Fruit fly (Drosophila melanogaster): Measurements from ENCODE around the gene CG17746.
A peak's percentile ranks its signal among the peaks of the same experiment; 100 is the strongest.

The CG17746 gene

DNA sequence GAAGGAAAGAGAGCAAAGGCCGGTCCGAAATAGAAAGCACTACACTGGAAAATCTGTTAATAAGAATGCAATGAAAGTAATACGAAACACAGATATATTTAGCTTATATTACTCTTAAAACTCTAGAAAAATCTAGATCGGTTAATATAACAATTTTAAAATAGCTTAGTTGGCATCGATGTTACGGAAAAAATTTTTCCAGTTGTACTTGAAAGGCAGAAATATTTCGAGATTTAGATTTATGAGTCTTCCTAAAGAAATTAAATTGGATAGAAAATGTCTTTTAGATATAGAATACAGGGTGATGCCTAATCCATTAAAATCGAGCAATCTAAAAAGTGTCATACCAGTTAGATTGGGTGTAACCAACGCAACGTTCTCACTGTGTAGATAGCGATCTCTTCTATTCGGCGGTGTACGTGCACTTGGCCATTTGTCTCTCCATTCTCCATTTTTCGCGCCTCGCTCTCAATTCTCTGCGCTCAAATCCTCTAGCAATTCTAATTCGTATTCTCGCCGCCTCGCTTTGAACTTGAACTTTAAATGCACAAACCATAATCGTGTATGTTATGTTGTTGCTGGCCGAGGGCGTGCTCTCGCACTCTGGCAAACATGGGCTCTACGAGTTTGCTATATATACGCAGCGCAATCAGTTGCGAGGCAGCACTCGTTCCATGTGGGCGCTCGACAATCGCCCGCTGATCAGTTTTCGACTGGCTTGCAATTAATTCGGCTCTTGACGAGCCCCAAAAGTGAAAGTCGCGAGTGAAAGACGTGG, 10.8 kb upstream of the CG17746 start (continued):
- peak; percentile 29; the same call in 1 of the 2 replicates for TF ChIP-seq CG10321 (GFP tag; IDR thresholded peaks at IDR 0.05)
- peak; percentile 91 for TF ChIP-seq slou (GFP tag; optimal IDR thresholded peaks at IDR 0.05)
- TF ChIP-seq Dip3 (GFP tag; optimal IDR thresholded peaks at IDR 0.05) = peak; percentile 95
- TF ChIP-seq bab2 (GFP tag; optimal IDR thresholded peaks at IDR 0.05) = peak; percentile 93
- TF ChIP-seq H2.0 (GFP tag; IDR thresholded peaks at IDR 0.05) = peak; percentile 79
- peak; percentile 87 for TF ChIP-seq CG17186 (GFP tag; optimal IDR thresholded peaks at IDR 0.05)
- peak; percentile 93 for TF ChIP-seq nau (GFP tag; optimal IDR thresholded peaks at IDR 0.05)
- peak; percentile 98 for TF ChIP-seq CG18262 (tag; optimal IDR thresholded peaks at IDR 0.05)
- TF ChIP-seq HLH4C (GFP tag; IDR thresholded peaks at IDR 0.05; ENCODE audit: partially characterized antibody) = no peak
- peak; percentile 92 for TF ChIP-seq NC2β (GFP tag; optimal IDR thresholded peaks at IDR 0.05)
- peak; percentile 94 for TF ChIP-seq CG8089 (GFP tag; optimal IDR thresholded peaks at IDR 0.05)
- no peak for TF ChIP-seq nom (GFP tag; optimal IDR thresholded peaks at IDR 0.05)
- TF ChIP-seq Hmx (GFP tag; optimal IDR thresholded peaks at IDR 0.05) = peak; percentile 95
- peak; percentile 87 for TF ChIP-seq trh (GFP tag; optimal IDR thresholded peaks at IDR 0.05)
- no peak for TF ChIP-seq z (GFP tag; IDR thresholded peaks at IDR 0.05)
- TF ChIP-seq CG8478 (optimal IDR thresholded peaks at IDR 0.05) = no peak
- peak; percentile 64; the same call in 2 of the 3 replicates for TF ChIP-seq CG3726 (GFP tag; IDR thresholded peaks at IDR 0.05)
- peak; percentile 87 for TF ChIP-seq CG6254 (GFP tag; optimal IDR thresholded peaks at IDR 0.05)
- TF ChIP-seq grau (tag; optimal IDR thresholded peaks at IDR 0.05) = peak; percentile 96
- TF ChIP-seq CG3407 (GFP tag; optimal IDR thresholded peaks at IDR 0.05) = peak; percentile 88
- TF ChIP-seq pho (GFP tag; optimal IDR thresholded peaks at IDR 0.05) = peak; percentile 96
- peak; percentile 94 for TF ChIP-seq PHDP (tag; optimal IDR thresholded peaks at IDR 0.05)
- peak in 1 of 3 experiments; percentile 97 for TF ChIP-seq lola (GFP tag; optimal IDR thresholded peaks at IDR 0.05)
- peak; percentile 98 for TF ChIP-seq CG2120 (GFP tag; optimal IDR thresholded peaks at IDR 0.05)
- no peak; the same call in none of the 2 replicates for TF ChIP-seq rib (GFP tag; IDR thresholded peaks at IDR 0.05)
- no peak for TF ChIP-seq abd-A (tag; optimal IDR thresholded peaks at IDR 0.05)
- peak; percentile 88 for TF ChIP-seq croc (GFP tag; conservative IDR thresholded peaks at IDR 0.05)
- no peak for TF ChIP-seq Dip2 (GFP tag; IDR thresholded peaks at IDR 0.05)
- peak; percentile 86 for TF ChIP-seq btn (GFP tag; optimal IDR thresholded peaks at IDR 0.05)
- TF ChIP-seq CG15514 (GFP tag; optimal IDR thresholded peaks at IDR 0.05) = peak; percentile 73
- TF ChIP-seq jigr1 (GFP tag; IDR thresholded peaks at IDR 0.05) = peak; percentile 87
- TF ChIP-seq CG32767 (GFP tag; IDR thresholded peaks at IDR 0.05) = peak; percentile 76; the same call in 1 of the 2 replicates
- peak; percentile 97 for TF ChIP-seq CG4424 (GFP tag; optimal IDR thresholded peaks at IDR 0.05)
- peak; percentile 64 for TF ChIP-seq Neu2 (GFP tag; optimal IDR thresholded peaks at IDR 0.05; ENCODE audit: borderline replicate concordance)
- TF ChIP-seq CG2116 (GFP tag; optimal IDR thresholded peaks at IDR 0.05) = peak; percentile 68
- peak; percentile 91 for TF ChIP-seq ftz-f1 (GFP tag; optimal IDR thresholded peaks at IDR 0.05)
- TF ChIP-seq unpg (GFP tag; optimal IDR thresholded peaks at IDR 0.05) = peak; percentile 83
- no peak for TF ChIP-seq CG42726 (GFP tag; IDR thresholded peaks at IDR 0.05; ENCODE audit: partially characterized antibody)
- TF ChIP-seq CG6765 (GFP tag; optimal IDR thresholded peaks at IDR 0.05) = peak; percentile 86
- TF ChIP-seq tio (GFP tag; optimal IDR thresholded peaks at IDR 0.05) = peak; percentile 98
- peak; percentile 86 for TF ChIP-seq CG7357 (GFP tag; IDR thresholded peaks at IDR 0.05)
- peak; percentile 94 for TF ChIP-seq Six4 (GFP tag; optimal IDR thresholded peaks at IDR 0.05)
- TF ChIP-seq HHEX (GFP tag; optimal IDR thresholded peaks at IDR 0.05) = peak; percentile 93
- peak; percentile 33 for TF ChIP-seq Adf1 (GFP tag; IDR thresholded peaks at IDR 0.05)
- TF ChIP-seq D19B (GFP tag; optimal IDR thresholded peaks at IDR 0.05) = peak; percentile 88
- TF ChIP-seq hkb (optimal IDR thresholded peaks at IDR 0.05) = no peak
- TF ChIP-seq hkb (GFP tag; IDR thresholded peaks at IDR 0.05) = peak; percentile 80
- TF ChIP-seq shn (GFP tag; optimal IDR thresholded peaks at IDR 0.05) = peak; percentile 91
- peak; percentile 87 for TF ChIP-seq psq (GFP tag; optimal IDR thresholded peaks at IDR 0.05)
- peak; percentile 94 for TF ChIP-seq CG15269 (tag; optimal IDR thresholded peaks at IDR 0.05)

Measured in whole organism, embryonic.